Worm (Caenorhabditis elegans) whole organism, mixed stage, embryonic: ENCODE measurements around the gene Y54G2A.40.

Source experiments
- blmp-1 ChIP-seq: fragments of 150-350 bp; optimal IDR thresholded peaks from 2 replicates; lab custom pipeline; 2014; ENCODE audit warnings: missing biosample characterization, missing genetic modification characterization
- elt-3 ChIP-seq: fragments of 150-350 bp; optimal IDR thresholded peaks from 2 replicates; lab custom pipeline; 2014; ENCODE audit warnings: missing biosample characterization, missing genetic modification characterization
- hlh-1 ChIP-seq: fragments of 150-350 bp; optimal IDR thresholded peaks from 2 replicates; lab custom pipeline; 2014; ENCODE audit warnings: missing biosample characterization, missing genetic modification reagents, missing genetic modification characterization
- lin-13 ChIP-seq: fragments of 150-350 bp; optimal IDR thresholded peaks from 2 replicates; lab custom pipeline; 2014; ENCODE audit warnings: missing biosample characterization, missing genetic modification characterization
- nhr-28 ChIP-seq: fragments of 150-350 bp; optimal IDR thresholded peaks from 2 replicates; lab custom pipeline; 2014; ENCODE audit warnings: missing biosample characterization, missing genetic modification characterization
- tbx-8 ChIP-seq: fragments of 200-800 bp; sonication (Bioruptor generic); optimal IDR thresholded peaks from 2 replicates; lab custom pipeline; 2018; ENCODE audit warnings: mild to moderate bottlenecking, missing genetic modification characterization, moderate library complexity, missing compliant biosample characterization

DNA sequence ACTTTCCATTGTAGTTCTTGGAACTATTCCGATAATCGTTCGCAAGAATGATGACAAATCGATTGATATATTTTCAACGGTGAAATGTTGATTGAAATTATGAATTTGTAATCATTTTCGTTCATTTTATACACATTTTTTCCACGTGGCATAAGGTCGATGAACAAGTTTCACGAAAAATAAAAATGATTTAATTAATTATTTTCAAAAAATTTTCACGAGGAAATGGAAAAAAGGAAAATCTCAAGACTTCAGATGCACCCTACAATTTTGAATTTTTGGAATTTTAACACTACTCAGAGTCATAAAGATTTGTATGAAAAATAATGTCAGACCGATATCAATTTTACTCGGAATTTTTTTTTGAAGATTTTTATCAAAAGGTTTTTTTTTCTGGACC is 26.6 kb upstream of the Y54G2A.40 start, which contains the start of gene Y54G2A.13:
- TF ChIP-seq nhr-28 (tag; lab: Kevin White, UChicago): no peak
- no peak for TF ChIP-seq blmp-1 (tag; lab: Kevin White, UChicago)
- TF ChIP-seq hlh-1: no peak
- no peak for TF ChIP-seq elt-3 (tag; lab: Kevin White, UChicago)
- no peak for TF ChIP-seq lin-13 (tag; lab: Kevin White, UChicago)
- TF ChIP-seq tbx-8 (GFP tag; lab: Kevin White, UChicago): no peak
